Fruit fly (Drosophila melanogaster) whole organism, embryonic: ENCODE results near the gene Sfxn2.

Source experiments
- ATbp ChIP-seq: fragments of 200-800 bp; sonication (Bioruptor generic); optimal IDR thresholded peaks from 2 replicates; lab custom pipeline; 2017; ENCODE audit warnings: missing biosample characterization, mild to moderate bottlenecking, missing genetic modification characterization, missing genetic modification reagents
- Blimp-1 ChIP-seq: fragments of 200-800 bp; sonication (Bioruptor generic); optimal IDR thresholded peaks from 3 replicates; lab custom pipeline; 2018; ENCODE audit warnings: missing biosample characterization, missing genetic modification characterization, mild to moderate bottlenecking, moderate library complexity, missing genetic modification reagents
- CG10147 ChIP-seq: fragments of 200-800 bp; sonication (Bioruptor generic); optimal IDR thresholded peaks from 2 replicates; lab custom pipeline; 2019; ENCODE audit warnings: missing biosample characterization, mild to moderate bottlenecking, missing genetic modification characterization, moderate library complexity
- CG10366 ChIP-seq: fragments of 200-800 bp; sonication (Bioruptor generic); IDR thresholded peaks from 2 replicates; pipeline ENCODE4 v1.3.6; 2022; ENCODE audit warnings: missing biosample characterization, missing genetic modification characterization
- CG11093 ChIP-seq: fragments of 200-800 bp; sonication (Bioruptor generic); IDR thresholded peaks from 3 replicates; pipeline ENCODE4 v1.3.6; 2022; ENCODE audit warnings: missing biosample characterization, missing genetic modification characterization
- CG11456 ChIP-seq: fragments of 200-800 bp; sonication (Bioruptor generic); IDR thresholded peaks from 3 replicates; pipeline ENCODE4 v1.3.6; 2022; ENCODE audit warnings: missing biosample characterization, missing genetic modification characterization
- CG11696 ChIP-seq: fragments of 200-800 bp; sonication (Bioruptor generic); IDR thresholded peaks from 2 replicates; pipeline ENCODE4 v1.3.6; 2022; ENCODE audit warnings: missing biosample characterization, missing genetic modification characterization
- CG12155 ChIP-seq: fragments of 200-800 bp; sonication (Bioruptor generic); optimal IDR thresholded peaks from 3 replicates; lab custom pipeline; 2016; ENCODE audit warnings: missing biosample characterization, missing genetic modification characterization
- CG13296 ChIP-seq: fragments of 200-800 bp; sonication (Bioruptor generic); optimal IDR thresholded peaks from 3 replicates; lab custom pipeline; 2018; ENCODE audit warnings: missing biosample characterization, mild to moderate bottlenecking, missing genetic modification characterization
- CG14965 ChIP-seq: fragments of 200-800 bp; sonication (Bioruptor generic); optimal IDR thresholded peaks from 2 replicates; lab custom pipeline; 2016; ENCODE audit warnings: missing biosample characterization, missing genetic modification characterization, borderline replicate concordance
- CG15269 ChIP-seq: fragments of 200-800 bp; sonication (Bioruptor generic); optimal IDR thresholded peaks from 2 replicates; lab custom pipeline; 2018; ENCODE audit warnings: missing biosample characterization, mild to moderate bottlenecking, missing genetic modification characterization, moderate library complexity
- CG18011 ChIP-seq: fragments of 200-800 bp; sonication (Bioruptor generic); optimal IDR thresholded peaks from 2 replicates; lab custom pipeline; 2017; ENCODE audit warnings: missing biosample characterization, missing genetic modification characterization, mild to moderate bottlenecking, moderate library complexity, missing genotype
- CG2199 ChIP-seq: fragments of 200-800 bp; sonication (Bioruptor generic); IDR thresholded peaks from 3 replicates; pipeline ENCODE4 v1.3.6; 2022; ENCODE audit warnings: missing biosample characterization, missing genetic modification characterization
- CG2202 ChIP-seq: fragments of 200-800 bp; sonication (Bioruptor generic); optimal IDR thresholded peaks from 2 replicates; lab custom pipeline; 2018; ENCODE audit warnings: missing biosample characterization, mild to moderate bottlenecking, missing genetic modification characterization
- CG2712 ChIP-seq: fragments of 200-800 bp; optimal IDR thresholded peaks from 3 replicates; lab custom pipeline; 2019; ENCODE audit warnings: missing biosample characterization, mild to moderate bottlenecking, missing genetic modification characterization, moderate library complexity
- CG3065 ChIP-seq: fragments of 200-800 bp; sonication (Bioruptor generic); optimal IDR thresholded peaks from 2 replicates; lab custom pipeline; 2016; ENCODE audit warnings: missing biosample characterization, missing genetic modification characterization
- CG31388 ChIP-seq: fragments of 200-800 bp; sonication (Bioruptor generic); optimal IDR thresholded peaks from 2 replicates; lab custom pipeline; 2016; ENCODE audit warnings: missing biosample characterization, missing genetic modification characterization
- CG3838 ChIP-seq: fragments of 200-800 bp; sonication (Bioruptor generic); optimal IDR thresholded peaks from 3 replicates; lab custom pipeline; 2016; ENCODE audit warnings: missing biosample characterization, missing genetic modification characterization
- CG4282 ChIP-seq: fragments of 200-800 bp; sonication (Bioruptor generic); optimal IDR thresholded peaks from 2 replicates; lab custom pipeline; 2016; ENCODE audit warnings: missing biosample characterization, missing genetic modification characterization
- CG8281 ChIP-seq: fragments of 200-800 bp; sonication (Bioruptor generic); optimal IDR thresholded peaks from 2 replicates; lab custom pipeline; 2018; ENCODE audit warnings: missing biosample characterization, mild to moderate bottlenecking, missing genetic modification characterization, moderate library complexity
- CG9437 ChIP-seq: fragments of 200-800 bp; sonication (Bioruptor generic); optimal IDR thresholded peaks from 2 replicates; lab custom pipeline; 2018; ENCODE audit warnings: missing biosample characterization, mild to moderate bottlenecking, missing genetic modification characterization
- CG9727 ChIP-seq: fragments of 200-800 bp; sonication (Bioruptor generic); optimal IDR thresholded peaks from 3 replicates; lab custom pipeline; 2017; ENCODE audit warnings: missing biosample characterization, mild to moderate bottlenecking, missing genetic modification characterization
- D19B ChIP-seq: fragments of 200-800 bp; sonication (Bioruptor generic); optimal IDR thresholded peaks from 2 replicates; lab custom pipeline; 2017; ENCODE audit warnings: missing biosample characterization, mild to moderate bottlenecking, missing genetic modification characterization
- Drgx ChIP-seq: fragments of 200-800 bp; sonication (Bioruptor generic); IDR thresholded peaks from 2 replicates; pipeline ENCODE4 v1.3.6; 2022; ENCODE audit warnings: missing biosample characterization, missing genetic modification characterization
- E2f1 ChIP-seq: fragments of 200-800 bp; sonication (Bioruptor generic); IDR thresholded peaks from 2 replicates; pipeline ENCODE4 v1.3.6; 2022; ENCODE audit warnings: missing biosample characterization, missing genetic modification characterization
- Hey ChIP-seq: fragments of 200-800 bp; sonication (Bioruptor generic); optimal IDR thresholded peaks from 3 replicates; lab custom pipeline; 2018; ENCODE audit warnings: missing biosample characterization, mild to moderate bottlenecking, missing genetic modification characterization
- Hsf ChIP-seq: fragments of 200-800 bp; sonication (Bioruptor generic); optimal IDR thresholded peaks from 3 replicates; lab custom pipeline; 2016; ENCODE audit warnings: missing biosample characterization, missing genetic modification characterization
- Jarid2 ChIP-seq: fragments of 200-800 bp; sonication (Bioruptor generic); optimal IDR thresholded peaks from 3 replicates; lab custom pipeline; 2017; ENCODE audit warnings: mild to moderate bottlenecking, missing biosample characterization, missing genetic modification reagents, missing genetic modification characterization
- Med ChIP-seq: fragments of 200-800 bp; sonication (Bioruptor generic); peaks from one replicate; lab custom pipeline; 2016; ENCODE audit warnings: missing biosample characterization, missing genetic modification characterization, mild to moderate bottlenecking, inconsistent platforms, moderate library complexity
- Mrtf ChIP-seq: fragments of 200-800 bp; sonication (Bioruptor generic); IDR thresholded peaks from 3 replicates; pipeline ENCODE4 v1.3.6; 2022; ENCODE audit warnings: missing biosample characterization, missing genetic modification characterization
- Spps ChIP-seq: fragments of 200-800 bp; sonication (Bioruptor generic); optimal IDR thresholded peaks from 2 replicates; lab custom pipeline; 2018; ENCODE audit warnings: missing biosample characterization, mild to moderate bottlenecking, missing genetic modification characterization
- Stat92E ChIP-seq, 3 experiments: fragments of >200 bp in 2 of 3; fragments of 200-800 bp in 1 of 3; sonication (Bioruptor generic) in 1 of 3; optimal IDR thresholded peaks; 2 replicates each; lab custom pipeline; 2017 to 2019; ENCODE audit warnings: missing biosample characterization in 3 of 3, missing genetic modification characterization in 3 of 3, mild to moderate bottlenecking in 1 of 3, moderate library complexity in 1 of 3
- Xbp1 ChIP-seq: fragments of 200-800 bp; sonication (Bioruptor generic); optimal IDR thresholded peaks from 3 replicates; lab custom pipeline; 2016; ENCODE audit warnings: missing biosample characterization, mild to moderate bottlenecking, missing genetic modification characterization
- chm ChIP-seq: fragments of 200-800 bp; sonication (Bioruptor generic); IDR thresholded peaks from 2 replicates; pipeline ENCODE4 v1.3.6; 2022; ENCODE audit warnings: missing biosample characterization, missing genetic modification characterization
- croc ChIP-seq: fragments of 200-800 bp; sonication (Bioruptor generic); conservative IDR thresholded peaks from 3 replicates; pipeline ENCODE4 v1.3.6; 2022; ENCODE audit warnings: missing biosample characterization, missing genetic modification characterization
- fru ChIP-seq: fragments of >200 bp; optimal IDR thresholded peaks from 2 replicates; lab custom pipeline; 2017
- gem ChIP-seq: fragments of 200-800 bp; sonication (Bioruptor generic); optimal IDR thresholded peaks from 2 replicates; lab custom pipeline; 2019; ENCODE audit warnings: missing biosample characterization, mild to moderate bottlenecking, missing genetic modification characterization, moderate library complexity
- grau ChIP-seq: fragments of 200-800 bp; optimal IDR thresholded peaks from 3 replicates; lab custom pipeline; 2019; ENCODE audit warnings: missing biosample characterization, mild to moderate bottlenecking, missing genetic modification characterization, moderate library complexity
- kah ChIP-seq: fragments of 200-800 bp; sonication (Bioruptor generic); optimal IDR thresholded peaks from 2 replicates; lab custom pipeline; 2018; ENCODE audit warnings: missing biosample characterization, mild to moderate bottlenecking, missing genetic modification characterization
- mld ChIP-seq: fragments of 200-800 bp; sonication (Bioruptor generic); IDR thresholded peaks from 3 replicates; pipeline ENCODE4 v1.3.6; 2022; ENCODE audit warnings: missing biosample characterization, missing genetic modification characterization; ENCODE audit not compliant: partially characterized antibody
- odd ChIP-seq: fragments of 200-800 bp; sonication (Bioruptor generic); optimal IDR thresholded peaks from 2 replicates; lab custom pipeline; 2017; ENCODE audit warnings: missing biosample characterization, mild to moderate bottlenecking, missing genetic modification characterization
- otp ChIP-seq: fragments of 200-800 bp; sonication (Bioruptor generic); IDR thresholded peaks from 3 replicates; pipeline ENCODE4, ENCODE4 v1.3.6; 2022; ENCODE audit warnings: missing biosample characterization, missing genetic modification characterization
- p53 ChIP-seq: fragments of 200-800 bp; sonication (Bioruptor generic); optimal IDR thresholded peaks from 2 replicates; lab custom pipeline; 2016; ENCODE audit warnings: missing biosample characterization, missing genetic modification characterization
- row ChIP-seq: fragments of 200-800 bp; sonication (Bioruptor generic); IDR thresholded peaks from 3 replicates; pipeline ENCODE4 v1.3.6; 2022; ENCODE audit warnings: missing biosample characterization, missing genetic modification characterization
- sens ChIP-seq: fragments of 200-800 bp; sonication (Bioruptor generic); peaks from one replicate; lab custom pipeline; 2016; ENCODE audit warnings: missing biosample characterization, missing genetic modification characterization
- slbo ChIP-seq: fragments of 200-800 bp; sonication (Bioruptor generic); IDR thresholded peaks from 2 replicates; pipeline ENCODE4 v1.3.6; 2022; ENCODE audit warnings: missing biosample characterization, missing genetic modification characterization
- sr ChIP-seq: fragments of 200-800 bp; sonication (Bioruptor generic); IDR thresholded peaks from 3 replicates; pipeline ENCODE4 v1.3.6; 2022; ENCODE audit warnings: missing biosample characterization, missing genetic modification characterization
- vvl ChIP-seq: fragments of 200-800 bp; sonication (Bioruptor generic); IDR thresholded peaks from 2 replicates; pipeline ENCODE4 v1.3.6; 2022; ENCODE audit warnings: missing biosample characterization, missing genetic modification characterization
- zf30C ChIP-seq: fragments of 200-800 bp; sonication (Bioruptor generic); optimal IDR thresholded peaks from 3 replicates; lab custom pipeline; 2018; ENCODE audit warnings: missing biosample characterization, mild to moderate bottlenecking, missing genetic modification characterization

Gene Sfxn2

DNA sequence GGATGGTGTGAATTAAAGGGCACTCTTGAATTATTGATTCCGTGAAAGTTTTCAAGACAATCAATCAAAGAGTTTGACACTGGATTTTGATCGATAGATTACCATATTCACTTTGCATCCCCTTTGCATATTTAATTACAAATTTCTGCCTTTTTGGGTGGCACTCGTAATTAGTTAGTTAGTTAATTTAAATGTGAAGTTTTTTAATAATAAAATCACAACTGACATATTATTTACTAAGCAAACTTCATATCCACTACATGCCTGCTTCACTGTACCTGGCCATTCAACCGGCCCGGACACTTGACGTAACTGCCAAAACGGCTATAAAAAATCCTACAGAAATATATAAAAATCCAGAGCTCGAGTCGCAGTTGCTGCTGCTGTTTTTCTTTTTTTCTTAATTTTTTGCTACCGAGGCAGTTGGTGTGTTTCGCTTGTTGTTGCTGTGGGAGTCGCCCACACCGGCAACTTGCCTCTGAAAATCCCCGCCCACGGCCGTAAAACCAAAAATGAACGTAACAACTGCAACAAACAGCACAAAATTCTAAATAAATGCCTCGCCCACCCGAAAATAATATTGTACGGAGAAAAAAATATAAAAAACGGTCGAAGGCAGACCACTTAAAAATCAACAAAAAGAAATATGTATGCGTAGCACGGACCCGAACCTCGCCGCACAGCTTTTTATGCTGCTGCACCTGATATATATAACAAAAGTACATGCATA is 11.9 kb downstream of the Sfxn2 start (continued):
- TF ChIP-seq kah (GFP tag; lab: Kevin White, UChicago) (no peak), Med (GFP tag; lab: Kevin White, UChicago) (peak; percentile 68), CG2199 (GFP tag; lab: Robert Waterston, UW) (0 out of 3 replicates have a peak, but pooled peaks have one; percentile 13), ATbp (GFP tag; lab: Kevin White, UChicago) (no peak), CG4282 (GFP tag; lab: Kevin White, UChicago) (no peak), chm (GFP tag; lab: Robert Waterston, UW) (no peak), Xbp1 (no peak), CG13296 (GFP tag; lab: Kevin White, UChicago) (no peak), grau (peak; percentile 27), sens (GFP tag; lab: Kevin White, UChicago) (peak; percentile 61), CG2202 (tag; lab: Kevin White, UChicago) (no peak), CG3065 (GFP tag; lab: Kevin White, UChicago) (no peak), sr (GFP tag; lab: Robert Waterston, UW) (peak; percentile 98)

dm6 chr3L:19075976-19076375 is 13.0 kb downstream of the Sfxn2 start:
- TF ChIP-seq sens (GFP tag; lab: Kevin White, UChicago) (peak; percentile 22), Jarid2 (GFP tag; lab: Kevin White, UChicago) (no peak), CG8281 (peak; percentile 93), E2f1 (GFP tag; lab: Robert Waterston, UW) (no peak), CG12155 (GFP tag; lab: Kevin White, UChicago) (no peak), otp (no peak), fru (lab: Kevin White, UChicago) (no peak), mld (GFP tag; lab: Robert Waterston, UW) (no peak), slbo (GFP tag; lab: Robert Waterston, UW) (no peak), odd (GFP tag; lab: Kevin White, UChicago) (no peak), CG15269 (peak; percentile 0), CG10366 (GFP tag; lab: Robert Waterston, UW) (no peak), croc (GFP tag; lab: Robert Waterston, UW) (no peak), CG3838 (no peak)

DNA sequence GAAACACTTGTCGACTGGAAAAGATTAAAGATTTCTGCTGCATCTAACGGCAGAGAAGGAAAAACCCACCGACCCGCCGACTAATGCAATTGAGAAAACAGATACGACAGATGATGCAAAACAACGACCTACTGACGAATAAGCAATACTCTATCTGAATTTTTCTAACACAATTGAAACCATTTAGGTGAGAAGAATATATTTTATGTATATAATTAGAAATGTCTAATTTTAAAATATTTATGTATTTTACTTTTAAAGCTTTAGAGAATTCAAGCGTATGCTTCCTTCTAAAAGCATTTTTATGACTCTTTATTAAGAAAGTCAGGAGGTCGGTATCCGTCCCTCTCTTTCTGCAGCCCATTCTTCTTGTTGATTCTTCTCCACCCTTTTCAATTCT is 15.5 kb downstream of the Sfxn2 start:
- TF ChIP-seq CG18011 (GFP tag; lab: Kevin White, UChicago) (no peak), CG11456 (GFP tag; lab: Robert Waterston, UW) (no peak), CG31388 (GFP tag; lab: Kevin White, UChicago) (no peak), row (GFP tag; lab: Robert Waterston, UW) (0 out of 3 replicates have a peak, but pooled peaks have one; percentile 24), Blimp-1 (GFP tag; lab: Kevin White, UChicago) (peak; percentile 3), Mrtf (no peak), zf30C (no peak), Stat92E (GFP tag; optimal IDR thresholded peaks at IDR 0.05; lab: Kevin White, UChicago) (no peak), Drgx (GFP tag; lab: Robert Waterston, UW) (peak; percentile 60), CG2712 (peak; percentile 3), vvl (0 out of 2 replicates have a peak, but pooled peaks have one; percentile 30), gem (tag; lab: Kevin White, UChicago) (peak; percentile 43), D19B (GFP tag; lab: Kevin White, UChicago) (no peak), CG10147 (GFP tag; lab: Kevin White, UChicago) (no peak), CG9727 (GFP tag; lab: Kevin White, UChicago) (no peak), p53 (GFP tag; lab: Kevin White, UChicago) (no peak), CG14965 (GFP tag; lab: Kevin White, UChicago) (no peak), Spps (tag; lab: Kevin White, UChicago) (no peak), CG11093 (GFP tag; lab: Robert Waterston, UW) (no peak), CG11696 (GFP tag; lab: Robert Waterston, UW) (no peak), Hsf (GFP tag; lab: Kevin White, UChicago) (no peak), Hey (tag; lab: Kevin White, UChicago) (no peak), CG9437 (GFP tag; lab: Kevin White, UChicago) (no peak)
